Fruit fly (Drosophila melanogaster) whole organism, embryonic: ENCODE measurements around the gene CG8837.
A peak's percentile ranks its signal among the peaks of the same experiment; 100 is the strongest.

Experiments
- CG10431 ChIP-seq: fragments of 200-800 bp; sonication (Bioruptor generic); optimal IDR thresholded peaks from 3 replicates; lab custom pipeline; 2018; ENCODE audit warnings: missing biosample characterization, mild to moderate bottlenecking, missing genetic modification characterization
- CG10959 ChIP-seq: fragments of 200-800 bp; sonication (Bioruptor generic); IDR thresholded peaks from 2 replicates; pipeline ENCODE4 v1.3.6; 2022; ENCODE audit warnings: missing biosample characterization, missing genetic modification characterization
- CG11093 ChIP-seq: fragments of 200-800 bp; sonication (Bioruptor generic); IDR thresholded peaks from 3 replicates; pipeline ENCODE4 v1.3.6; 2022; ENCODE audit warnings: missing biosample characterization, missing genetic modification characterization
- CG12219 ChIP-seq: fragments of 200-800 bp; sonication (Bioruptor generic); optimal IDR thresholded peaks from 3 replicates; lab custom pipeline; 2018; ENCODE audit warnings: missing biosample characterization, mild to moderate bottlenecking, missing genetic modification characterization
- CG14667 ChIP-seq: fragments of 200-800 bp; sonication (Bioruptor generic); IDR thresholded peaks from 2 replicates; pipeline ENCODE4 v1.3.6; 2022; ENCODE audit warnings: missing biosample characterization, missing genetic modification characterization
- CG14860 ChIP-seq: fragments of 200-800 bp; sonication (Bioruptor generic); IDR thresholded peaks from 3 replicates; pipeline ENCODE4 v1.3.6; 2022; ENCODE audit warnings: missing biosample characterization, missing genetic modification characterization; ENCODE audit not compliant: partially characterized antibody
- CG15269 ChIP-seq: fragments of 200-800 bp; sonication (Bioruptor generic); optimal IDR thresholded peaks from 2 replicates; lab custom pipeline; 2018; ENCODE audit warnings: missing biosample characterization, mild to moderate bottlenecking, missing genetic modification characterization, moderate library complexity
- CG15696 ChIP-seq: fragments of 200-800 bp; sonication (Bioruptor generic); optimal IDR thresholded peaks from 2 replicates; lab custom pipeline; 2019; ENCODE audit warnings: missing biosample characterization, mild to moderate bottlenecking, missing genetic modification characterization, moderate library complexity
- CG17328 ChIP-seq: fragments of 200-800 bp; sonication (Bioruptor generic); IDR thresholded peaks from 2 replicates; pipeline ENCODE4 v1.3.6; 2022; ENCODE audit warnings: missing biosample characterization, missing genetic modification characterization
- CG17361 ChIP-seq: fragments of 200-800 bp; sonication (Bioruptor generic); IDR thresholded peaks from 3 replicates; pipeline ENCODE4 v1.3.6; 2022; ENCODE audit warnings: missing biosample characterization, missing genetic modification characterization
- CG17612 ChIP-seq: fragments of 200-800 bp; sonication (Bioruptor generic); IDR thresholded peaks from 2 replicates; pipeline ENCODE4 v1.3.6; 2022; ENCODE audit warnings: missing biosample characterization, missing genetic modification characterization
- CG2889 ChIP-seq: fragments of 200-800 bp; sonication (Bioruptor generic); IDR thresholded peaks from 3 replicates; pipeline ENCODE4 v1.3.6; 2022; ENCODE audit warnings: missing biosample characterization, missing genetic modification characterization
- CG3163 ChIP-seq: fragments of 200-800 bp; sonication (Bioruptor generic); optimal IDR thresholded peaks from 3 replicates; lab custom pipeline; 2016; ENCODE audit warnings: missing biosample characterization, missing genetic modification characterization
- CG3281 ChIP-seq: fragments of 200-800 bp; sonication (Bioruptor generic); optimal IDR thresholded peaks from 3 replicates; lab custom pipeline; 2017; ENCODE audit warnings: missing biosample characterization, mild to moderate bottlenecking, missing genetic modification characterization
- CG34376 ChIP-seq: fragments of 200-800 bp; sonication (Bioruptor generic); optimal IDR thresholded peaks from 2 replicates; lab custom pipeline; 2018; ENCODE audit warnings: missing biosample characterization, mild to moderate bottlenecking, missing genetic modification characterization
- CG4282 ChIP-seq: fragments of 200-800 bp; sonication (Bioruptor generic); optimal IDR thresholded peaks from 2 replicates; lab custom pipeline; 2016; ENCODE audit warnings: missing biosample characterization, missing genetic modification characterization
- CG7357 ChIP-seq: fragments of 200-800 bp; sonication (Bioruptor generic); IDR thresholded peaks from 3 replicates; pipeline ENCODE4 v1.3.6; 2022; ENCODE audit warnings: missing biosample characterization, missing genetic modification characterization
- CG8765 ChIP-seq: fragments of 200-800 bp; sonication (Bioruptor generic); IDR thresholded peaks from 2 replicates; pipeline ENCODE4 v1.3.6; 2022; ENCODE audit warnings: missing biosample characterization, missing genetic modification characterization
- CG9817 ChIP-seq: fragments of 200-800 bp; sonication (Bioruptor generic); optimal IDR thresholded peaks from 2 replicates; lab custom pipeline; 2018; ENCODE audit warnings: missing biosample characterization, mild to moderate bottlenecking, missing genetic modification characterization, moderate library complexity
- CrebB ChIP-seq: fragments of 200-800 bp; sonication (Bioruptor generic); optimal IDR thresholded peaks from 3 replicates; lab custom pipeline; 2018; ENCODE audit warnings: missing biosample characterization, mild to moderate bottlenecking, missing genetic modification characterization
- ERR ChIP-seq: fragments of 200-800 bp; sonication (Bioruptor generic); optimal IDR thresholded peaks from 2 replicates; lab custom pipeline; 2016; ENCODE audit warnings: missing biosample characterization, missing genetic modification characterization
- Nf-YB ChIP-seq: fragments of 200-800 bp; sonication (Bioruptor generic); optimal IDR thresholded peaks from 3 replicates; lab custom pipeline; 2019; ENCODE audit warnings: missing biosample characterization, mild to moderate bottlenecking, missing genetic modification characterization, moderate library complexity
- Poxn ChIP-seq: fragments of 200-800 bp; sonication (Bioruptor generic); IDR thresholded peaks from 2 replicates; pipeline ENCODE4 v1.3.6; 2022; ENCODE audit warnings: missing biosample characterization, missing genetic modification characterization
- Side ChIP-seq: fragments of 200-800 bp; sonication (Bioruptor generic); optimal IDR thresholded peaks from 2 replicates; lab custom pipeline; 2016; ENCODE audit warnings: missing biosample characterization, missing genetic modification characterization
- Sry-β ChIP-seq: fragments of 200-800 bp; sonication (Bioruptor generic); optimal IDR thresholded peaks from 2 replicates; lab custom pipeline; 2018; ENCODE audit warnings: missing biosample characterization, mild to moderate bottlenecking, missing genetic modification characterization, moderate library complexity
- Tbp ChIP-seq: fragments of >200 bp; optimal IDR thresholded peaks from 2 replicates; lab custom pipeline; 2018; ENCODE audit warnings: missing biosample characterization, missing genetic modification characterization
- abd-A ChIP-seq: fragments of 200-800 bp; sonication (Bioruptor generic); optimal IDR thresholded peaks from 3 replicates; lab custom pipeline; 2019; ENCODE audit warnings: missing biosample characterization, mild to moderate bottlenecking, missing genetic modification characterization, moderate library complexity
- btn ChIP-seq: fragments of 200-800 bp; sonication (Bioruptor generic); optimal IDR thresholded peaks from 2 replicates; lab custom pipeline; 2016; ENCODE audit warnings: missing biosample characterization, missing genetic modification characterization
- crc ChIP-seq: fragments of 200-800 bp; sonication (Bioruptor generic); optimal IDR thresholded peaks from 2 replicates; lab custom pipeline; 2016; ENCODE audit warnings: missing biosample characterization, missing genetic modification characterization
- ems ChIP-seq: fragments of 200-800 bp; sonication (Bioruptor generic); optimal IDR thresholded peaks from 3 replicates; lab custom pipeline; 2016; ENCODE audit warnings: missing biosample characterization, missing genetic modification characterization
- en ChIP-seq: fragments of 200-800 bp; sonication (Bioruptor generic); optimal IDR thresholded peaks from 2 replicates; lab custom pipeline; 2016; ENCODE audit warnings: missing biosample characterization, missing genetic modification characterization
- gcm2 ChIP-seq: fragments of 200-800 bp; sonication (Bioruptor generic); optimal IDR thresholded peaks from 2 replicates; lab custom pipeline; 2016; ENCODE audit warnings: missing biosample characterization, missing genetic modification characterization
- gem ChIP-seq: fragments of 200-800 bp; sonication (Bioruptor generic); optimal IDR thresholded peaks from 2 replicates; lab custom pipeline; 2019; ENCODE audit warnings: missing biosample characterization, mild to moderate bottlenecking, missing genetic modification characterization, moderate library complexity
- gsb-n ChIP-seq: fragments of 200-800 bp; sonication (Bioruptor generic); optimal IDR thresholded peaks from 3 replicates; lab custom pipeline; 2018; ENCODE audit warnings: missing biosample characterization, mild to moderate bottlenecking, missing genetic modification characterization
- her ChIP-seq: fragments of 200-800 bp; sonication (Bioruptor generic); optimal IDR thresholded peaks from 2 replicates; lab custom pipeline; 2016; ENCODE audit warnings: missing biosample characterization, missing genetic modification characterization
- inv ChIP-seq: fragments of 200-800 bp; sonication (Bioruptor generic); IDR thresholded peaks from 2 replicates; pipeline ENCODE4 v1.3.6; 2022; ENCODE audit warnings: missing biosample characterization, missing genetic modification characterization; ENCODE audit not compliant: partially characterized antibody
- jing ChIP-seq: fragments of 200-800 bp; sonication (Bioruptor generic); optimal IDR thresholded peaks from 2 replicates; lab custom pipeline; 2018; ENCODE audit warnings: missing biosample characterization, mild to moderate bottlenecking, missing genetic modification characterization
- jumu ChIP-seq: fragments of 200-800 bp; sonication (Bioruptor generic); optimal IDR thresholded peaks from 3 replicates; lab custom pipeline; 2016; ENCODE audit warnings: missing biosample characterization, missing genetic modification characterization
- lbe ChIP-seq: fragments of 200-800 bp; sonication (Bioruptor generic); optimal IDR thresholded peaks from 2 replicates; lab custom pipeline; 2016; ENCODE audit warnings: missing biosample characterization, mild to moderate bottlenecking, missing genetic modification characterization
- odd ChIP-seq: fragments of 200-800 bp; sonication (Bioruptor generic); optimal IDR thresholded peaks from 2 replicates; lab custom pipeline; 2017; ENCODE audit warnings: missing biosample characterization, mild to moderate bottlenecking, missing genetic modification characterization
- org-1 ChIP-seq: fragments of 200-800 bp; sonication (Bioruptor generic); optimal IDR thresholded peaks from 2 replicates; lab custom pipeline; 2017; ENCODE audit warnings: missing biosample characterization, missing genetic modification characterization
- rib ChIP-seq: fragments of 200-800 bp; sonication (Bioruptor generic); IDR thresholded peaks from 2 replicates; pipeline ENCODE4 v1.3.6; 2022; ENCODE audit warnings: missing biosample characterization, missing genetic modification characterization
- tx ChIP-seq: fragments of 200-800 bp; sonication (Bioruptor generic); optimal IDR thresholded peaks from 2 replicates; lab custom pipeline; 2016; ENCODE audit warnings: missing biosample characterization, missing genetic modification characterization
- wor ChIP-seq: fragments of 200-800 bp; sonication (Bioruptor generic); IDR thresholded peaks from 2 replicates; pipeline ENCODE4 v1.3.6; 2022; ENCODE audit warnings: missing biosample characterization, missing genetic modification characterization

CG8837 gene

dm6 chr2L:3301755-3302499 is 18.1 kb upstream of the CG8837 start (continued):
- TF ChIP-seq en (peak; percentile 99), crc (GFP tag; lab: Kevin White, UChicago) (peak; percentile 99), jing (GFP tag; lab: Kevin White, UChicago) (peak; percentile 99), rib (peak; percentile 100), lbe (GFP tag; lab: Kevin White, UChicago) (peak; percentile 99), CG14860 (no peak), gcm2 (peak; percentile 100), CG8765 (GFP tag; lab: Robert Waterston, UW) (peak; percentile 99), CrebB (peak; percentile 100), org-1 (GFP tag; lab: Kevin White, UChicago) (peak; percentile 100), btn (GFP tag; lab: Kevin White, UChicago) (peak; percentile 99), tx (GFP tag; lab: Kevin White, UChicago) (peak; percentile 99), ems (peak; percentile 100), CG9817 (tag; lab: Kevin White, UChicago) (peak; percentile 100), CG3281 (GFP tag; lab: Kevin White, UChicago) (peak; percentile 100), gsb-n (peak; percentile 99), CG12219 (peak; percentile 100), abd-A (peak; percentile 99), CG17612 (GFP tag; lab: Robert Waterston, UW) (peak; percentile 99), CG14667 (GFP tag; lab: Robert Waterston, UW) (peak; percentile 98), CG11093 (GFP tag; lab: Robert Waterston, UW) (peak; percentile 99), CG10959 (GFP tag; lab: Robert Waterston, UW) (peak; percentile 99), CG17328 (GFP tag; lab: Robert Waterston, UW) (peak; percentile 99), jumu (GFP tag; lab: Kevin White, UChicago) (peak; percentile 100), CG17361 (GFP tag; lab: Robert Waterston, UW) (peak; percentile 100), her (peak; percentile 99), CG3163 (GFP tag; lab: Kevin White, UChicago) (peak; percentile 96), CG2889 (GFP tag; lab: Robert Waterston, UW) (peak; percentile 99), Poxn (GFP tag; lab: Robert Waterston, UW) (peak; percentile 99), Sry-β (GFP tag; lab: Kevin White, UChicago) (peak; percentile 79), Side (GFP tag; lab: Kevin White, UChicago) (peak; percentile 100), CG15269 (tag; lab: Kevin White, UChicago) (peak; percentile 100), CG7357 (GFP tag; lab: Robert Waterston, UW) (peak; percentile 97), odd (GFP tag; lab: Kevin White, UChicago) (peak; percentile 100), wor (GFP tag; lab: Robert Waterston, UW) (peak; percentile 97), gem (tag; lab: Kevin White, UChicago) (peak; percentile 100), inv (no peak), CG15696 (tag; lab: Kevin White, UChicago) (peak; percentile 100), CG34376 (GFP tag; lab: Kevin White, UChicago) (peak; percentile 100), ERR (GFP tag; lab: Kevin White, UChicago) (peak; percentile 99), Nf-YB (peak; percentile 91), Tbp (no peak), CG10431 (GFP tag; lab: Kevin White, UChicago) (peak; percentile 99), CG4282 (GFP tag; lab: Kevin White, UChicago) (peak; percentile 99)
